In genomic region chrX:3053306-3053705, dm6 we compare ENCODE assay signal across 1 fruit fly cellular context.
TF ChIP-seq lines count a peak whose summit lies in the region.

No protein-coding gene starts in this region.

TF ChIP-seq in whole organism, embryonic, 481 proteins besides CTCF, POLR2A, EP300 and RAD21 (continued from another document):
- 0 out of 2 replicates have a peak, but pooled peaks have one; percentile 13 for TF ChIP-seq Taf1 (GFP tag; IDR thresholded peaks at IDR 0.05; lab: Robert Waterston, UW)
- TF ChIP-seq al (GFP tag; IDR thresholded peaks at IDR 0.05; lab: Robert Waterston, UW), result no peak
- TF ChIP-seq trem (tag; optimal IDR thresholded peaks at IDR 0.05; lab: Kevin White, UChicago), result no peak
- no peak for TF ChIP-seq sens-2 (GFP tag; IDR thresholded peaks at IDR 0.05; lab: Robert Waterston, UW)
- TF ChIP-seq CG10209 (GFP tag; optimal IDR thresholded peaks at IDR 0.05; lab: Kevin White, UChicago), result no peak
- no peak for TF ChIP-seq CG8281 (tag; optimal IDR thresholded peaks at IDR 0.05; lab: Kevin White, UChicago)
- TF ChIP-seq CG4328 (GFP tag; optimal IDR thresholded peaks at IDR 0.05; lab: Kevin White, UChicago), result no peak
- no peak for TF ChIP-seq disco-r (GFP tag; optimal IDR thresholded peaks at IDR 0.05; lab: Kevin White, UChicago)
- no peak for TF ChIP-seq yki (optimal IDR thresholded peaks at IDR 0.05; lab: Kevin White, UChicago)
- TF ChIP-seq phol (tag; optimal IDR thresholded peaks at IDR 0.05; lab: Kevin White, UChicago), result no peak
- TF ChIP-seq CG5953 (GFP tag; IDR thresholded peaks at IDR 0.05; lab: Robert Waterston, UW), result no peak
